Worm (Caenorhabditis elegans): Measurements from ENCODE around the gene clec-178.

The clec-178 gene

ce11 chrIV:5607343-5607742, 46.4 kb upstream of the clec-178 start:
- TF ChIP-seq nhr-10 (tag; optimal IDR thresholded peaks at IDR 0.05) (peak; percentile 71), fkh-10 (GFP tag; optimal IDR thresholded peaks at IDR 0.05) (peak; percentile 62), daf-12 (tag; optimal IDR thresholded peaks at IDR 0.05) (no peak), T20F7.1 (GFP tag; optimal IDR thresholded peaks at IDR 0.05) (peak; percentile 40), dmd-9 (GFP tag; IDR thresholded peaks at IDR 0.05) (no peak), nhr-48 (tag; optimal IDR thresholded peaks at IDR 0.05) (no peak), ceh-62 (tag; optimal IDR thresholded peaks at IDR 0.05) (no peak), mes-2 (tag; optimal IDR thresholded peaks at IDR 0.05; ENCODE audit: poor library complexity, severe bottlenecking) (peak; percentile 65), ceh-20 (GFP tag; IDR thresholded peaks at IDR 0.05) (peak; percentile 91), rbr-2 (tag; optimal IDR thresholded peaks at IDR 0.05) (peak; percentile 86), aly-2 (tag; optimal IDR thresholded peaks at IDR 0.05) (no peak), F26F4.8 (GFP tag; conservative IDR thresholded peaks at IDR 0.05) (no peak), pha-4 (GFP tag; IDR thresholded peaks at IDR 0.05) (peak; percentile 38; the same call in 1 of the 2 replicates), pha-4 (tag; optimal IDR thresholded peaks at IDR 0.05) (peak; percentile 48), daf-19 (GFP tag; conservative IDR thresholded peaks at IDR 0.05) (no peak), F44E2.7 (GFP tag; IDR thresholded peaks at IDR 0.05) (no peak), ama-1 (optimal IDR thresholded peaks at IDR 0.05) (peak; percentile 61), mdt-29 (GFP tag; IDR thresholded peaks at IDR 0.05) (0 out of 2 replicates have a peak, but pooled peaks have one; percentile 41), mep-1 (tag; optimal IDR thresholded peaks at IDR 0.05) (peak; percentile 94), attf-4 (tag; optimal IDR thresholded peaks at IDR 0.05) (no peak), Y48G9A.11 (GFP tag; IDR thresholded peaks at IDR 0.05) (no peak), madf-9 (GFP tag; conservative IDR thresholded peaks at IDR 0.05) (no peak), Y105C5A.15 (GFP tag; IDR thresholded peaks at IDR 0.05) (no peak), snpc-1.2 (GFP tag; IDR thresholded peaks at IDR 0.05) (no peak), nhr-237 (tag; optimal IDR thresholded peaks at IDR 0.05) (no peak), sdz-12 (GFP tag; optimal IDR thresholded peaks at IDR 0.05) (no peak), ces-1 (GFP tag; optimal IDR thresholded peaks at IDR 0.05) (no peak), nhr-102 (tag; optimal IDR thresholded peaks at IDR 0.05) (peak; percentile 48), nhr-42 (GFP tag; IDR thresholded peaks at IDR 0.05) (no peak), ceh-28 (tag; optimal IDR thresholded peaks at IDR 0.05) (no peak), lim-7 (GFP tag; IDR thresholded peaks at IDR 0.05) (0 out of 2 replicates have a peak, but pooled peaks have one; percentile 28), zfp-3 (GFP tag; conservative IDR thresholded peaks at IDR 0.05) (no peak), egl-27 (tag; optimal IDR thresholded peaks at IDR 0.05) (no peak), mdl-1 (tag; optimal IDR thresholded peaks at IDR 0.05) (peak; percentile 80 to 96), ceh-32 (tag; optimal IDR thresholded peaks at IDR 0.05; ENCODE audit: poor library complexity) (no peak), D1046.2 (GFP tag; IDR thresholded peaks at IDR 0.05) (no peak), nhr-111 (GFP tag; optimal IDR thresholded peaks at IDR 0.05) (no peak), unc-130 (GFP tag; optimal IDR thresholded peaks at IDR 0.05) (no peak), ZK337.2 (GFP tag; IDR thresholded peaks at IDR 0.05) (no peak), nhr-77 (tag; optimal IDR thresholded peaks at IDR 0.05) (peak; percentile 77), mxl-2 (GFP tag; conservative IDR thresholded peaks at IDR 0.05) (no peak), php-3 (GFP tag; IDR thresholded peaks at IDR 0.05) (no peak), dmd-6 (GFP tag; IDR thresholded peaks at IDR 0.05) (peak; percentile 65), lir-3 (tag; optimal IDR thresholded peaks at IDR 0.05) (no peak), arid-1 (GFP tag; conservative IDR thresholded peaks at IDR 0.05) (0 out of 2 replicates have a peak, but pooled peaks have one; percentile 23), Y75B8A.6 (GFP tag; IDR thresholded peaks at IDR 0.05) (no peak), hlh-30 (tag; optimal IDR thresholded peaks at IDR 0.05; ENCODE audit: insufficient read depth) (peak; percentile 99), lin-1 (GFP tag; IDR thresholded peaks at IDR 0.05) (no peak), T26A8.4 (GFP tag; IDR thresholded peaks at IDR 0.05) (no peak; the same call in 1 of the 2 replicates), hmg-1.1 (GFP tag; IDR thresholded peaks at IDR 0.05) (peak; percentile 87), Y5F2A.4 (GFP tag; optimal IDR thresholded peaks at IDR 0.05) (peak; percentile 29), zip-11 (GFP tag; IDR thresholded peaks at IDR 0.05) (no peak)
